Worm (Caenorhabditis elegans) whole organism, L3 larva: ENCODE results near the gene F02C9.1.

ENCODE experiments used
- egl-27 ChIP-seq: sonication (generic microtip); optimal IDR thresholded peaks from 4 replicates; lab custom pipeline; 2017; ENCODE audit warnings: missing biosample characterization, missing genetic modification reagents, missing genetic modification characterization
- unc-62 ChIP-seq: fragments of 150-350 bp; sonication (generic microtip); optimal IDR thresholded peaks from 4 replicates; lab custom pipeline; 2014; ENCODE audit warnings: missing biosample characterization, missing genetic modification reagents, missing genetic modification characterization

- TF ChIP-seq unc-62 (GFP tag; lab: Kevin White, UChicago) (no peak), egl-27 (tag; lab: Kevin White, UChicago) (no peak)
Observed at ce11 chrV:3100527-3100926, 38.0 kb upstream of the F02C9.1 start.
